Worm (Caenorhabditis elegans): ENCODE results near the gene F08F1.9.

The F08F1.9 gene

DNA sequence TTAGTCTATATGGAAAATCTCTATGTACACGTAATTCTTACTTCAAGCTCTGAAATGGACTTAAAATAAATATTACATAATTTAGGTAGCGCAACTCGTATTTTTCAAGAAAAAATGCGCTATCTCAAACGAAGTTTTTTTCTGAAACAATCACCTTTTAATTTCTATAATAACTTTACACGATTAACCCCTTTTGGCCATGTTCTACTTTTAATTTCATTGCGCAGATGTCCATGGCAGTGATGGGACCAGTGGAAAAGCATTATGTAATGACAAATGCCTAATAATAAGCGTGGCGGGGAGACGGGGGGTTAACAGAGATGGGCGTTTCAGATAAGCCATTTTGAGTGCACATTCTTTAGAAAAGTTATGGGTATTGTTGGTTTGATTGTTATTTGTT lies 19.1 kb downstream of the F08F1.9 start:
- TF ChIP-seq lin-39 (tag; optimal IDR thresholded peaks at IDR 0.05) (no peak), sptf-1 (tag; optimal IDR thresholded peaks at IDR 0.05) (no peak), Y116A8C.19 (tag; optimal IDR thresholded peaks at IDR 0.05; ENCODE audit: borderline replicate concordance) (no peak), pqm-1 (tag; optimal IDR thresholded peaks at IDR 0.05) (no peak), ceh-82 (tag; optimal IDR thresholded peaks at IDR 0.05) (no peak), jun-1 (tag; optimal IDR thresholded peaks at IDR 0.05) (no peak), ces-1 (GFP tag; optimal IDR thresholded peaks at IDR 0.05) (no peak), aha-1 (tag; optimal IDR thresholded peaks at IDR 0.05) (no peak), dpl-1 (GFP tag; optimal IDR thresholded peaks at IDR 0.05) (no peak), hlh-17 (GFP tag; optimal IDR thresholded peaks at IDR 0.05; ENCODE audit: borderline replicate concordance) (no peak), elt-2 (tag; optimal IDR thresholded peaks at IDR 0.05) (no peak), snpc-4 (tag; optimal IDR thresholded peaks at IDR 0.05) (no peak), fkh-10 (GFP tag; optimal IDR thresholded peaks at IDR 0.05) (no peak), ets-5 (GFP tag; IDR thresholded peaks at IDR 0.05) (no peak)

DNA sequence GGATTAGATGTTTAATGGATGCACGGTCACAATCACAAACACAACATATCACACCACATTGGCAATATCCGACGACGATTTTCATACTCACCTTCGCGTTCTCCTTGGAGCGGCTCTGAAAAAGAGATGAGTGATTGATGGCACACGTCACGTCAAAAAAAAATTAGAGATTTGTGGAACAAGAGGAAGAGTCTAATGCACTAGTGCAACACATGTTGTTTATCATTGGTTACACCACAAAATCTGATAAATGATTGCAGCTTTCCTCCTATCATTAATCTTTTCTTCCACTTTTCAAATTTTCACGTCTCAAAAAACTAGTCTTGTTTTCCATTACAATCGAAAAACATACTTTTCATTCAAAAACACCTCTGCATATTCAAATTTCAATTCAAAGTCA lies 20.1 kb downstream of the F08F1.9 start:
- TF ChIP-seq dpl-1 (GFP tag; optimal IDR thresholded peaks at IDR 0.05) = no peak
- peak; percentile 8 for TF ChIP-seq lin-14 (GFP tag; optimal IDR thresholded peaks at IDR 0.05)

DNA sequence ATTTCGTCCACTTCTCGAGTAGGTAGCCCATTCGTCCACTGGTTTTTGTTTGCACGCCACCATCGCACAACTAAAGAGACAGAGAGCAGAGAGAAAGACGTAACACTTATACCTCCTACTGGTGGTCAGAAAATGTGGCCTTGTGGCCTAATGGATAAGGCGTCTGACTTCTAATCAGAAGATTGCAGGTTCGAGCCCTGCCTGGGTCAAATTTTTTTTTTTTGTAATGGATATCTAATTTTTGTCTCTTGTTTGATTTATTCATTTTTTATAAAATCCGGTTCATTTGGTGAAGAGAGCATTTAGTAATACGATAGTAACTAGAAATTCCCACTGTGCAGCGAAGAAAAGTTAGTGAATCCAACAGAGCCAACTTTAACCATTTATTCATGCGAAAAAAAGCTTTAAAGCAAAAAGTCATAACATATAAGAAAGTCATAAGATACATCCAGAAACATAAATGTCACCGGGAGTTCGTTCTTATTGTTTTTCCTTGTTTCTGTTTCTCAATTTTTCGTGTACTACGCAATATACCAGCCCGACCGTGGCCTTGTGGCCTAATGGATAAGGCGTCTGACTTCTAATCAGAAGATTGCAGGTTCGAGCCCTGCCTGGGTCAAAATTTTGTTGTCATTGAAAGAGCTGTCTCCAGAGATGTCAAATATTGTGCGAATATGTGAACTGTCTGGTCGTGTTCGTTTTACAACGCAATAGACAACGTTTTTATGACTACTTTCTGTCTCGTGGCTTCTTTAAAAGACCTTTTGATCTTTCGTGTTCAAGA lies 24.4 kb downstream of the F08F1.9 start:
- TF ChIP-seq nhr-28 (tag; optimal IDR thresholded peaks at IDR 0.05) = no peak
- TF ChIP-seq jun-1 (tag; optimal IDR thresholded peaks at IDR 0.05) = peak; percentile 37
- TF ChIP-seq ceh-88 (GFP tag; IDR thresholded peaks at IDR 0.05) = no peak
- TF ChIP-seq C34B4.2 (tag; optimal IDR thresholded peaks at IDR 0.05) = no peak
- TF ChIP-seq Y116A8C.19 (tag; optimal IDR thresholded peaks at IDR 0.05; ENCODE audit: borderline replicate concordance) = no peak
- TF ChIP-seq zip-4 (GFP tag; optimal IDR thresholded peaks at IDR 0.05) = peak; percentile 26
- TF ChIP-seq vab-15 (tag; optimal IDR thresholded peaks at IDR 0.05) = no peak
- TF ChIP-seq aha-1 (tag; optimal IDR thresholded peaks at IDR 0.05) = no peak
- TF ChIP-seq mdl-1 (tag; optimal IDR thresholded peaks at IDR 0.05) = peak in 1 of 2 experiments; percentile 67
- no peak for TF ChIP-seq efl-1 (optimal IDR thresholded peaks at IDR 0.05)
- peak in 1 of 2 experiments; percentile 77 for TF ChIP-seq efl-1 (GFP tag; optimal IDR thresholded peaks at IDR 0.05 in 1 of 2)
- no peak for TF ChIP-seq lin-15B (tag; optimal IDR thresholded peaks at IDR 0.05)
- TF ChIP-seq ets-5 (GFP tag; IDR thresholded peaks at IDR 0.05) = no peak
- TF ChIP-seq lin-39 (tag; optimal IDR thresholded peaks at IDR 0.05) = no peak
- TF ChIP-seq xbp-1 (tag; optimal IDR thresholded peaks at IDR 0.05) = peak; percentile 55
- no peak for TF ChIP-seq pag-3 (tag; optimal IDR thresholded peaks at IDR 0.05; ENCODE audit: borderline replicate concordance, insufficient read depth)
- TF ChIP-seq egl-13 (tag; optimal IDR thresholded peaks at IDR 0.05) = peak; percentile 40
- TF ChIP-seq tlp-1 (tag; optimal IDR thresholded peaks at IDR 0.05) = no peak
- TF ChIP-seq snpc-4 (tag; optimal IDR thresholded peaks at IDR 0.05) = no peak
- no peak for TF ChIP-seq unc-30 (tag; optimal IDR thresholded peaks at IDR 0.05)
- no peak for TF ChIP-seq alr-1 (tag; optimal IDR thresholded peaks at IDR 0.05; ENCODE audit: borderline replicate concordance)
- no peak for TF ChIP-seq elt-2 (tag; optimal IDR thresholded peaks at IDR 0.05)
- no peak for TF ChIP-seq ama-1 (optimal IDR thresholded peaks at IDR 0.05)
- TF ChIP-seq nhr-12 (tag; optimal IDR thresholded peaks at IDR 0.05) = no peak
- no peak for TF ChIP-seq ces-1 (GFP tag; optimal IDR thresholded peaks at IDR 0.05)
- peak; percentile 13 for TF ChIP-seq unc-86 (tag; optimal IDR thresholded peaks at IDR 0.05)
- no peak for TF ChIP-seq aly-2 (tag; optimal IDR thresholded peaks at IDR 0.05)
- peak; percentile 56; the same call in 1 of the 2 replicates for TF ChIP-seq nhr-19 (GFP tag; conservative IDR thresholded peaks at IDR 0.05)
- TF ChIP-seq C16A3.4 (tag; optimal IDR thresholded peaks at IDR 0.05) = peak; percentile 25
- no peak for TF ChIP-seq elt-3 (tag; optimal IDR thresholded peaks at IDR 0.05)
- TF ChIP-seq C04F5.9 (tag; optimal IDR thresholded peaks at IDR 0.05) = no peak
- no peak for TF ChIP-seq hlh-17 (GFP tag; optimal IDR thresholded peaks at IDR 0.05; ENCODE audit: borderline replicate concordance)
- TF ChIP-seq sptf-1 (tag; optimal IDR thresholded peaks at IDR 0.05) = no peak
- TF ChIP-seq nhr-11 (tag; optimal IDR thresholded peaks at IDR 0.05) = no peak
- no peak for TF ChIP-seq ztf-4 (tag; optimal IDR thresholded peaks at IDR 0.05)
- TF ChIP-seq tbx-2 (tag; optimal IDR thresholded peaks at IDR 0.05) = peak; percentile 59
- peak; percentile 64 for TF ChIP-seq dsc-1 (tag; optimal IDR thresholded peaks at IDR 0.05)
- TF ChIP-seq isw-1 (GFP tag; IDR thresholded peaks at IDR 0.05) = no peak; the same call in 1 of the 2 replicates
- peak; percentile 74 for TF ChIP-seq nhr-71 (tag; optimal IDR thresholded peaks at IDR 0.05)
- no peak for TF ChIP-seq ztf-11 (tag; optimal IDR thresholded peaks at IDR 0.05)
- peak; percentile 18 for TF ChIP-seq blmp-1 (tag; optimal IDR thresholded peaks at IDR 0.05)
